In the genomic region with DNA sequence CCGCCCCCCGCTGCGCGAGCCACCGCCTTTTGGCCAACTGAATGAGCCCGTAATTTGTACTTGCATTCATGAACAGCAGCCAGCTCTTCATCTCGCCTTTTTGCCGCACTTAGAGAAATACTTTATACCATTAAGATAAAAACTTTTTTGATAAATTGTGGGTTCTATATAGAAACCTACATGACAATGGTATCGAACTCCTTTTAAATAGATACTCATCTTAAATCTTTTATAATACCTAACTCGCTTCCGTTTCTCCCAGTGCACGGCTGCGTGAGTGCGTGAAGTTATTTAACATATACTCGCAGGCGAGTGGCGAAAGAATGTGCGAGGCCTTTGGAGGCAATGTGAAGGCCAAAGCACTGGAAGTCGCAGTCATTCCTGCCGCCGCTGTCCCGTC, we compare ENCODE assay signal across 1 fruit fly cellular context.
TF ChIP-seq lines count a peak whose summit lies in the region.

No protein-coding gene starts in this region.

TF ChIP-seq in whole organism, embryonic, 481 proteins besides CTCF, POLR2A, EP300 and RAD21 (continued from another document):
- TF ChIP-seq HLH4C (GFP tag; IDR thresholded peaks at IDR 0.05; lab: Robert Waterston, UW; ENCODE audit: partially characterized antibody): no peak
- no peak for TF ChIP-seq YL-1 (GFP tag; optimal IDR thresholded peaks at IDR 0.05; lab: Kevin White, UChicago)
- TF ChIP-seq CG7928 (GFP tag; optimal IDR thresholded peaks at IDR 0.05; lab: Kevin White, UChicago): no peak
- TF ChIP-seq CG10366 (GFP tag; IDR thresholded peaks at IDR 0.05; lab: Robert Waterston, UW): 0 out of 2 replicates have a peak, but pooled peaks have one; percentile 13
- TF ChIP-seq Six4 (GFP tag; optimal IDR thresholded peaks at IDR 0.05; lab: Kevin White, UChicago): no peak
- TF ChIP-seq ewg (GFP tag; optimal IDR thresholded peaks at IDR 0.05; lab: Kevin White, UChicago): no peak
- TF ChIP-seq sd (tag; optimal IDR thresholded peaks at IDR 0.05; lab: Kevin White, UChicago): peak; percentile 24
- TF ChIP-seq en (GFP tag; optimal IDR thresholded peaks at IDR 0.05; lab: Kevin White, UChicago): no peak
- TF ChIP-seq pan (optimal IDR thresholded peaks at IDR 0.05; lab: Kevin White, UChicago): no peak
- TF ChIP-seq pan (GFP tag; optimal IDR thresholded peaks at IDR 0.05 in 1 of 2, IDR thresholded peaks at IDR 0.05 in 1 of 2): peak in 1 of 2 experiments; percentile 49
- no peak for TF ChIP-seq CG3995 (GFP tag; optimal IDR thresholded peaks at IDR 0.05; lab: Kevin White, UChicago)
- TF ChIP-seq Med (GFP tag; lab: Kevin White, UChicago): peak; percentile 81
- no peak for TF ChIP-seq al (GFP tag; IDR thresholded peaks at IDR 0.05; lab: Robert Waterston, UW)
- TF ChIP-seq ATbp (GFP tag; optimal IDR thresholded peaks at IDR 0.05; lab: Kevin White, UChicago): peak; percentile 15
